Fruit fly (Drosophila melanogaster): Measurements from ENCODE around the gene CG9636.

The CG9636 gene

DNA sequence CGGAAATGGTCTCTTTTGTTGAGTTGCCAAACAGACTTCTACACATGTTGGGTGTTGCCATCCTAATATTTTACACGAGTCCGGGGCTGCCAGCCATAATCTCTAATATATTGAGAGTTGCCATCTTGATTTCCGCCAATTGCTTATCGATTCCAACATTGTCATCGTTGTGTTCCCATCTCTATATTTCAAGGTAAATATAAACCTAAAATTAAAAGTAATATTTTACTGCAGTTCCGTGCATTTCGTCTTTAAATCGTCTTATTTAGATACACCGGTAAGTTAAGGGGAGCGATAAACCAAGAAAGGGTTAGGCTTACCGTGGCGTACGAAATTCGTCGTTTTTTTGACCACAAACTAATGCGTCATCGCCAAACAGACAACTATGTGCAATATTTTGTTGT is 10.2 kb downstream of the CG9636 start, which contains the start of gene PolI (continued):
- TF ChIP-seq CG4282 (GFP tag; optimal IDR thresholded peaks at IDR 0.05) (no peak), CG1792 (GFP tag; optimal IDR thresholded peaks at IDR 0.05) (no peak), sisA (GFP tag; IDR thresholded peaks at IDR 0.05) (no peak), CG15514 (GFP tag; optimal IDR thresholded peaks at IDR 0.05) (peak; percentile 80), zfh1 (GFP tag; IDR thresholded peaks at IDR 0.05) (no peak), CG12769 (tag; optimal IDR thresholded peaks at IDR 0.05) (peak; percentile 59), CG32772 (GFP tag; IDR thresholded peaks at IDR 0.05) (no peak), CG13296 (GFP tag; optimal IDR thresholded peaks at IDR 0.05) (no peak), CG14965 (GFP tag; optimal IDR thresholded peaks at IDR 0.05; ENCODE audit: borderline replicate concordance) (no peak), Nf-YC (tag; optimal IDR thresholded peaks at IDR 0.05) (peak; percentile 37), CG13624 (GFP tag; optimal IDR thresholded peaks at IDR 0.05) (peak; percentile 60), bigmax (GFP tag; optimal IDR thresholded peaks at IDR 0.05) (no peak), CG16863 (GFP tag; optimal IDR thresholded peaks at IDR 0.05) (no peak), ranshi (GFP tag; IDR thresholded peaks at IDR 0.05) (no peak), CG11723 (GFP tag; optimal IDR thresholded peaks at IDR 0.05) (no peak), Oaz (GFP tag; IDR thresholded peaks at IDR 0.05) (no peak), CG3995 (GFP tag; optimal IDR thresholded peaks at IDR 0.05) (no peak), CG42726 (GFP tag; IDR thresholded peaks at IDR 0.05; ENCODE audit: partially characterized antibody) (0 out of 2 replicates have a peak, but pooled peaks have one; percentile 38), lmd (GFP tag; IDR thresholded peaks at IDR 0.05) (no peak), lilli (GFP tag; optimal IDR thresholded peaks at IDR 0.05) (peak; percentile 53), CG8924 (tag; optimal IDR thresholded peaks at IDR 0.05) (peak; percentile 2), CG9817 (tag; optimal IDR thresholded peaks at IDR 0.05) (no peak), onecut (GFP tag; IDR thresholded peaks at IDR 0.05) (no peak), repo (GFP tag; optimal IDR thresholded peaks at IDR 0.05) (no peak), eve (GFP tag; optimal IDR thresholded peaks at IDR 0.05) (no peak), D19A (tag; optimal IDR thresholded peaks at IDR 0.05) (no peak), CG13287 (GFP tag; IDR thresholded peaks at IDR 0.05; ENCODE audit: partially characterized antibody) (peak; percentile 64), Gsc (GFP tag; IDR thresholded peaks at IDR 0.05) (no peak), otp (GFP tag; IDR thresholded peaks at IDR 0.05) (no peak), gcm2 (GFP tag; optimal IDR thresholded peaks at IDR 0.05) (no peak), CG3281 (GFP tag; optimal IDR thresholded peaks at IDR 0.05) (no peak), pb (GFP tag; optimal IDR thresholded peaks at IDR 0.05) (no peak), CG31388 (GFP tag; optimal IDR thresholded peaks at IDR 0.05) (no peak), Jarid2 (GFP tag; optimal IDR thresholded peaks at IDR 0.05) (no peak), CG12391 (tag; optimal IDR thresholded peaks at IDR 0.05) (peak; percentile 20), dan (GFP tag; IDR thresholded peaks at IDR 0.05) (no peak), CG2120 (GFP tag; optimal IDR thresholded peaks at IDR 0.05) (peak; percentile 58), CG4854 (GFP tag; optimal IDR thresholded peaks at IDR 0.05) (peak; percentile 26), CG6272 (GFP tag; IDR thresholded peaks at IDR 0.05) (no peak), trem (tag; optimal IDR thresholded peaks at IDR 0.05) (peak; percentile 85), sens-2 (GFP tag; IDR thresholded peaks at IDR 0.05) (no peak), nom (GFP tag; optimal IDR thresholded peaks at IDR 0.05) (no peak), abd-A (tag; optimal IDR thresholded peaks at IDR 0.05) (no peak), NK7.1 (GFP tag; optimal IDR thresholded peaks at IDR 0.05) (no peak), crol (GFP tag; IDR thresholded peaks at IDR 0.05) (no peak), CG15601 (tag; optimal IDR thresholded peaks at IDR 0.05) (peak; percentile 60), peb (GFP tag; IDR thresholded peaks at IDR 0.05) (no peak), psq (GFP tag; optimal IDR thresholded peaks at IDR 0.05) (no peak), CG3163 (GFP tag; optimal IDR thresholded peaks at IDR 0.05) (no peak), nau (GFP tag; optimal IDR thresholded peaks at IDR 0.05) (no peak), Meics (GFP tag; optimal IDR thresholded peaks at IDR 0.05) (no peak), Hsf (GFP tag; optimal IDR thresholded peaks at IDR 0.05) (no peak)

Measured in whole organism, embryonic.